Worm (Caenorhabditis elegans) whole organism, midembryonic: ENCODE results near the gene eral-1.

Source experiments
- T22C8.4 ChIP-seq: fragments of 200-800 bp; sonication (Bioruptor generic); IDR thresholded peaks from 2 replicates; pipeline ENCODE4 v1.3.6; 2022; ENCODE audit warnings: missing genetic modification characterization, missing compliant biosample characterization
- flt-1 ChIP-seq: fragments of 200-800 bp; sonication (Bioruptor generic); IDR thresholded peaks from 2 replicates; pipeline ENCODE4 v1.3.6; 2022; ENCODE audit warnings: missing genetic modification characterization, missing compliant biosample characterization
- med-1 ChIP-seq: sonication (generic microtip); optimal IDR thresholded peaks from 2 replicates; lab custom pipeline; 2017; ENCODE audit warnings: missing genetic modification characterization, mild to moderate bottlenecking, missing compliant biosample characterization, antibody characterized with exemption, missing genetic modification reagents; ENCODE audit not compliant: insufficient read depth
- ref-1 ChIP-seq: fragments of 200-800 bp; sonication (Bioruptor generic); conservative IDR thresholded peaks from 2 replicates; pipeline ENCODE4 v1.3.6; 2022; ENCODE audit warnings: missing genetic modification reagents, missing genetic modification characterization, missing compliant biosample characterization
- tab-1 ChIP-seq: fragments of 200-800 bp; sonication (Bioruptor generic); IDR thresholded peaks from 2 replicates; pipeline ENCODE4 v1.3.6; 2022; ENCODE audit warnings: missing genetic modification characterization, missing compliant biosample characterization

- TF ChIP-seq tab-1 (GFP tag; lab: Robert Waterston, UW) (no peak), med-1 (no peak), T22C8.4 (GFP tag; lab: Robert Waterston, UW) (no peak), flt-1 (GFP tag; lab: Robert Waterston, UW) (no peak), ref-1 (GFP tag; lab: Robert Waterston, UW) (no peak)
These were observed 8.0 kb upstream of the eral-1 start, which contains the start of gene mrpl-53 for ce11 chrII:9597516-9598047.
